Worm (Caenorhabditis elegans): ENCODE data around the gene C09B9.85.

The C09B9.85 gene

ce11 chrIV:5020533-5020932 lies 5.0 kb downstream of the C09B9.85 start, which contains the start of gene T28H11.8:
TSS of gene T28H11.8 (minus strand) at chrIV:5020633.
- TF ChIP-seq snpc-1.1 (tag; optimal IDR thresholded peaks at IDR 0.05; ENCODE audit: insufficient read depth) (no peak), ceh-100 (GFP tag; IDR thresholded peaks at IDR 0.05) (no peak), rec-8 (tag; optimal IDR thresholded peaks at IDR 0.05) (no peak), B0035.1 (tag; optimal IDR thresholded peaks at IDR 0.05) (no peak), aptf-2 (GFP tag; conservative IDR thresholded peaks at IDR 0.05) (no peak), sdz-38 (tag; optimal IDR thresholded peaks at IDR 0.05) (no peak), snpc-4 (GFP tag; optimal IDR thresholded peaks at IDR 0.05) (no peak), snpc-4 (tag; optimal IDR thresholded peaks at IDR 0.05) (no peak), lag-1 (GFP tag; IDR thresholded peaks at IDR 0.05) (no peak), let-607 (tag; optimal IDR thresholded peaks at IDR 0.05) (no peak), madf-3 (GFP tag; IDR thresholded peaks at IDR 0.05) (no peak), lin-26 (GFP tag; IDR thresholded peaks at IDR 0.05) (no peak), Y53F4B.3 (GFP tag; IDR thresholded peaks at IDR 0.05) (no peak), ztf-26 (tag; optimal IDR thresholded peaks at IDR 0.05) (no peak), fkh-3 (tag; optimal IDR thresholded peaks at IDR 0.05) (no peak), nfya-1 (tag; optimal IDR thresholded peaks at IDR 0.05; ENCODE audit: borderline replicate concordance, insufficient read depth) (no peak), nhr-80 (tag; optimal IDR thresholded peaks at IDR 0.05) (no peak), let-526 (GFP tag; IDR thresholded peaks at IDR 0.05) (no peak)

- peak; percentile 49; the same call in 1 of the 2 replicates for TF ChIP-seq egrh-3 (GFP tag; IDR thresholded peaks at IDR 0.05)
Measured at ce11 chrIV:5017075-5017474, 8.5 kb downstream of the C09B9.85 start, which contains the start of gene T28H11.7. TSS of gene T28H11.7 (minus strand) at chrIV:5017175.

- TF ChIP-seq egrh-3 (GFP tag; IDR thresholded peaks at IDR 0.05), result peak; percentile 75
Measured at ce11 chrIV:5016461-5016860, 9.1 kb downstream of the C09B9.85 start, which contains the start of gene ssq-4. TSS of gene ssq-4 (plus strand) at chrIV:5016479.

- no peak for TF ChIP-seq snpc-1.1 (tag; optimal IDR thresholded peaks at IDR 0.05; ENCODE audit: insufficient read depth)
- no peak for TF ChIP-seq dpl-1 (GFP tag; optimal IDR thresholded peaks at IDR 0.05)
- no peak for TF ChIP-seq mel-28 (tag; optimal IDR thresholded peaks at IDR 0.05; ENCODE audit: borderline replicate concordance)
- no peak for TF ChIP-seq hlh-26 (GFP tag; conservative IDR thresholded peaks at IDR 0.05)
- no peak for TF ChIP-seq zim-3 (tag; optimal IDR thresholded peaks at IDR 0.05)
- TF ChIP-seq lsl-1 (GFP tag; optimal IDR thresholded peaks at IDR 0.05), result no peak
Measured at ce11 chrIV:5012241-5012640, 13.3 kb downstream of the C09B9.85 start, which contains the start of gene srm-1. TSS of gene srm-1 (plus strand) at chrIV:5012541.

- peak; percentile 62 for TF ChIP-seq snpc-4 (GFP tag; optimal IDR thresholded peaks at IDR 0.05)
- TF ChIP-seq snpc-4 (tag; optimal IDR thresholded peaks at IDR 0.05), result peak in 3 of 4 experiments; percentile 84 to 97 (median 92)
- peak; percentile 83 for TF ChIP-seq snpc-1.1 (tag; optimal IDR thresholded peaks at IDR 0.05; ENCODE audit: insufficient read depth)
Measured at ce11 chrIV:5011025-5011424, 14.5 kb downstream of the C09B9.85 start.

ce11 chrIV:5008378-5008777 lies 17.2 kb downstream of the C09B9.85 start, which contains the start of gene srm-2:
TSS of gene srm-2 (plus strand) at chrIV:5008678.
- TF ChIP-seq lir-1 (GFP tag; conservative IDR thresholded peaks at IDR 0.05) (no peak), nhr-27 (tag; optimal IDR thresholded peaks at IDR 0.05) (no peak), aptf-2 (GFP tag; conservative IDR thresholded peaks at IDR 0.05) (no peak), hsf-1 (GFP tag; IDR thresholded peaks at IDR 0.05) (no peak), nfya-2 (GFP tag; IDR thresholded peaks at IDR 0.05) (no peak), aptf-3 (GFP tag; IDR thresholded peaks at IDR 0.05) (no peak), zim-3 (tag; optimal IDR thresholded peaks at IDR 0.05) (no peak), ceh-27 (GFP tag; optimal IDR thresholded peaks at IDR 0.05) (no peak), F33H1.4 (GFP tag; IDR thresholded peaks at IDR 0.05) (no peak)

Data from whole organism, young adult.